Fruit fly (Drosophila melanogaster) whole organism, embryonic: ENCODE measurements around the gene mTor.

Experiments used
- Asciz ChIP-seq: fragments of 200-800 bp; sonication (Bioruptor generic); optimal IDR thresholded peaks from 2 replicates; lab custom pipeline; 2017; ENCODE audit warnings: missing biosample characterization, mild to moderate bottlenecking, missing genetic modification characterization, missing genetic modification reagents
- CG1529 ChIP-seq: fragments of 200-800 bp; sonication (Bioruptor generic); optimal IDR thresholded peaks from 3 replicates; lab custom pipeline; 2018; ENCODE audit warnings: missing biosample characterization, missing genetic modification characterization
- CG1832 ChIP-seq: fragments of 200-800 bp; sonication (Bioruptor generic); optimal IDR thresholded peaks from 2 replicates; lab custom pipeline; 2017; ENCODE audit warnings: missing biosample characterization, mild to moderate bottlenecking, missing genetic modification characterization, inconsistent platforms
- Hand ChIP-seq: fragments of 200-800 bp; sonication (Bioruptor generic); optimal IDR thresholded peaks from 2 replicates; lab custom pipeline; 2017; ENCODE audit warnings: mild to moderate bottlenecking, missing biosample characterization, missing genetic modification reagents, missing genetic modification characterization
- Hmr ChIP-seq: fragments of 200-800 bp; sonication (Bioruptor generic); optimal IDR thresholded peaks from 3 replicates; lab custom pipeline; 2017; ENCODE audit warnings: mild to moderate bottlenecking, missing biosample characterization, missing genetic modification reagents, missing genetic modification characterization
- ap ChIP-seq: fragments of 200-800 bp; sonication (Bioruptor generic); IDR thresholded peaks from 2 replicates; pipeline ENCODE4 v1.3.6; 2022; ENCODE audit warnings: missing biosample characterization, missing genetic modification characterization
- scrt ChIP-seq: fragments of 200-800 bp; sonication (Bioruptor generic); optimal IDR thresholded peaks from 2 replicates; lab custom pipeline; 2018; ENCODE audit warnings: missing biosample characterization, mild to moderate bottlenecking, missing genetic modification characterization, moderate library complexity
- slou ChIP-seq: fragments of 200-800 bp; sonication (Bioruptor generic); optimal IDR thresholded peaks from 3 replicates; lab custom pipeline; 2016; ENCODE audit warnings: missing biosample characterization, missing genetic modification characterization

- TF ChIP-seq slou (GFP tag; lab: Kevin White, UChicago) (no peak), CG1529 (GFP tag; lab: Kevin White, UChicago) (no peak), ap (GFP tag; lab: Robert Waterston, UW) (no peak), scrt (GFP tag; lab: Kevin White, UChicago) (no peak), Hmr (GFP tag; lab: Kevin White, UChicago) (no peak), CG1832 (GFP tag; lab: Kevin White, UChicago) (no peak), Hand (GFP tag; lab: Kevin White, UChicago) (no peak), Asciz (GFP tag; lab: Kevin White, UChicago) (no peak)
These were observed 3.8 kb upstream of the mTor start, which contains the start of gene Yip1d1 for dm6 chr2L:13000393-13001001.
